Worm (Caenorhabditis elegans) whole organism, L3 larva: ENCODE data around the gene sru-2.

Source experiments
- ama-1 ChIP-seq: fragments of 150-350 bp; optimal IDR thresholded peaks from 2 replicates; lab custom pipeline; 2018
- ceh-16 ChIP-seq: sonication (generic microtip); optimal IDR thresholded peaks from 2 replicates; lab custom pipeline; 2017; ENCODE audit warnings: missing biosample characterization, missing genetic modification characterization
- ceh-9 ChIP-seq: sonication (generic microtip); optimal IDR thresholded peaks from 2 replicates; lab custom pipeline; 2018; ENCODE audit warnings: missing biosample characterization, missing genetic modification characterization
- daf-12 ChIP-seq: fragments of 150-350 bp; optimal IDR thresholded peaks from 2 replicates; lab custom pipeline; 2014; ENCODE audit warnings: missing biosample characterization, missing genetic modification reagents, missing genetic modification characterization
- egl-27 ChIP-seq: sonication (generic microtip); optimal IDR thresholded peaks from 4 replicates; lab custom pipeline; 2017; ENCODE audit warnings: missing biosample characterization, missing genetic modification reagents, missing genetic modification characterization
- egl-5 ChIP-seq: fragments of 150-350 bp; optimal IDR thresholded peaks from 2 replicates; lab custom pipeline; 2017; ENCODE audit warnings: missing biosample characterization, missing genetic modification reagents, missing genetic modification characterization, inconsistent platforms
- elt-1 ChIP-seq: fragments of 150-350 bp; optimal IDR thresholded peaks from 2 replicates; lab custom pipeline; 2014; ENCODE audit warnings: missing biosample characterization, missing genetic modification characterization
- elt-2 ChIP-seq: sonication (generic microtip); optimal IDR thresholded peaks from 2 replicates; lab custom pipeline; 2016; ENCODE audit warnings: missing genetic modification reagents, mild to moderate bottlenecking, missing genetic modification characterization, missing compliant biosample characterization
- elt-3 ChIP-seq, 3 experiments: fragments of 150-350 bp in 1 of 3; sonication (generic microtip) in 2 of 3; optimal IDR thresholded peaks; 2 replicates in 2 of 3; 4 replicates in 1 of 3; lab custom pipeline; 2014 to 2017; ENCODE audit warnings: missing biosample characterization in 3 of 3, missing genetic modification characterization in 3 of 3
- eor-1 ChIP-seq, 2 experiments: fragments of 150-350 bp; optimal IDR thresholded peaks; 2 replicates each; lab custom pipeline; 2014 to 2018; ENCODE audit warnings: missing biosample characterization in 2 of 2, missing genetic modification characterization in 2 of 2
- fkh-10 ChIP-seq: sonication (generic microtip); optimal IDR thresholded peaks from 2 replicates; lab custom pipeline; 2017; ENCODE audit warnings: missing biosample characterization, missing genetic modification reagents, missing genetic modification characterization
- fos-1 ChIP-seq: fragments of 150-350 bp; optimal IDR thresholded peaks from 2 replicates; lab custom pipeline; 2014; ENCODE audit warnings: missing biosample characterization, missing genetic modification characterization
- hmg-11 ChIP-seq: sonication (generic microtip); optimal IDR thresholded peaks from 2 replicates; lab custom pipeline; 2016; ENCODE audit warnings: missing genetic modification characterization, missing compliant biosample characterization
- jun-1 ChIP-seq: fragments of 150-350 bp; optimal IDR thresholded peaks from 2 replicates; lab custom pipeline; 2014; ENCODE audit warnings: missing biosample characterization, missing genetic modification reagents, missing genetic modification characterization
- lin-15B ChIP-seq: fragments of 150-350 bp; optimal IDR thresholded peaks from 2 replicates; lab custom pipeline; 2014; ENCODE audit warnings: missing biosample characterization, missing genetic modification characterization
- lsy-12 ChIP-seq: sonication (generic microtip); optimal IDR thresholded peaks from 2 replicates; lab custom pipeline; 2016; ENCODE audit warnings: mild to moderate bottlenecking, missing genetic modification characterization, missing compliant biosample characterization
- mdl-1 ChIP-seq: fragments of 150-350 bp; optimal IDR thresholded peaks from 2 replicates; lab custom pipeline; 2014; ENCODE audit warnings: missing biosample characterization, missing genetic modification characterization
- mml-1 ChIP-seq: fragments of 150-350 bp; sonication (generic microtip); optimal IDR thresholded peaks from 3 replicates; lab custom pipeline; 2014; ENCODE audit warnings: missing biosample characterization, missing genetic modification characterization
- nfya-1 ChIP-seq: sonication (generic microtip); optimal IDR thresholded peaks from 2 replicates; lab custom pipeline; 2017; ENCODE audit warnings: missing genetic modification characterization, mild to moderate bottlenecking, missing compliant biosample characterization, antibody characterized with exemption, moderate library complexity; ENCODE audit not compliant: insufficient read depth
- nhr-11 ChIP-seq: fragments of 150-350 bp; optimal IDR thresholded peaks from 2 replicates; lab custom pipeline; 2014; ENCODE audit warnings: missing biosample characterization, missing genetic modification characterization
- nhr-12 ChIP-seq: fragments of 150-350 bp; optimal IDR thresholded peaks from 2 replicates; lab custom pipeline; 2014; ENCODE audit warnings: missing biosample characterization, missing genetic modification characterization
- nhr-23 ChIP-seq: fragments of 150-350 bp; optimal IDR thresholded peaks from 2 replicates; lab custom pipeline; 2014; ENCODE audit warnings: missing biosample characterization, missing genetic modification reagents, missing genetic modification characterization
- nhr-25 ChIP-seq: sonication (generic microtip); optimal IDR thresholded peaks from 2 replicates; lab custom pipeline; 2017; ENCODE audit warnings: missing biosample characterization, missing genetic modification characterization
- nhr-43 ChIP-seq: sonication (generic microtip); optimal IDR thresholded peaks from 2 replicates; lab custom pipeline; 2016; ENCODE audit warnings: mild to moderate bottlenecking, missing genetic modification characterization, missing compliant biosample characterization; ENCODE audit not compliant: poor library complexity, severe bottlenecking
- nhr-67 ChIP-seq: fragments of 150-350 bp; optimal IDR thresholded peaks from 2 replicates; lab custom pipeline; 2014; ENCODE audit warnings: missing biosample characterization, missing genetic modification characterization
- nhr-77 ChIP-seq: fragments of 150-350 bp; optimal IDR thresholded peaks from 2 replicates; lab custom pipeline; 2014; ENCODE audit warnings: missing biosample characterization, missing genetic modification characterization
- pha-4 ChIP-seq: fragments of 150-350 bp; optimal IDR thresholded peaks from 2 replicates; lab custom pipeline; 2014; ENCODE audit warnings: missing biosample characterization, missing genetic modification reagents, missing genetic modification characterization
- pqm-1 ChIP-seq: fragments of 150-350 bp; optimal IDR thresholded peaks from 2 replicates; lab custom pipeline; 2017; ENCODE audit warnings: missing biosample characterization, missing genetic modification characterization, inconsistent platforms
- sea-2 ChIP-seq: fragments of 150-350 bp; sonication (generic microtip); optimal IDR thresholded peaks from 4 replicates; lab custom pipeline; 2014; ENCODE audit warnings: missing biosample characterization, missing genetic modification reagents, missing genetic modification characterization
- snpc-4 ChIP-seq: fragments of 150-350 bp; optimal IDR thresholded peaks from 2 replicates; lab custom pipeline; 2014; ENCODE audit warnings: missing biosample characterization, missing genetic modification characterization
- tbx-2 ChIP-seq: sonication (generic microtip); optimal IDR thresholded peaks from 2 replicates; lab custom pipeline; 2016; ENCODE audit warnings: mild to moderate bottlenecking, missing genetic modification characterization, missing compliant biosample characterization
- unc-39 ChIP-seq: sonication (generic microtip); optimal IDR thresholded peaks from 4 replicates; lab custom pipeline; 2017; ENCODE audit warnings: missing biosample characterization, missing genetic modification characterization
- unc-62 ChIP-seq: fragments of 150-350 bp; sonication (generic microtip); optimal IDR thresholded peaks from 4 replicates; lab custom pipeline; 2014; ENCODE audit warnings: missing biosample characterization, missing genetic modification reagents, missing genetic modification characterization
- ztf-11 ChIP-seq: fragments of 150-350 bp; optimal IDR thresholded peaks from 2 replicates; lab custom pipeline; 2014; ENCODE audit warnings: missing biosample characterization, missing genetic modification characterization

sru-2 gene

DNA sequence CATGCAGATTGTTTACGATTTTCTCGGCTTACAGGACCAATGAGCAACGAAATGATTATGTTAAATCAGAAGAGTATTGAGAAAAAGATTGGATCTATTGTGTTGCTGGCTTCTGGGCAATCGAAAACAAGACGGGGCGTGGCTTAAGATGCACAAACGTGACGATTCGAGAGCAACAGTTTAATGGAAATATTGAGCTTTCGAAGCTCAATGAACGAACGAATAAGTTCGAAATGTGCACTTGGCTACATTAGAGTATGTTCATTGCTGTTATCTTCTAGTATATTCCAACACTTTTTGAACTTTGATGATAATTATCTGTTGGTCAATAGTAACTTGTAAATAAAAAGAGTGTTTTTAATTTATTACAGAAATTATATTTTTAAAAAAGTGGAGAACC, 40.7 kb upstream of the sru-2 start, which contains the start of gene hsp-12.3:
TSS of gene hsp-12.3 (minus strand) at position 101 of the 400 bp plus-strand sequence.
- TF ChIP-seq unc-62: no peak
- no peak for TF ChIP-seq mml-1 (tag; lab: Kevin White, UChicago)
- no peak for TF ChIP-seq egl-27 (tag; lab: Kevin White, UChicago)
- no peak for TF ChIP-seq nhr-67 (tag; lab: Kevin White, UChicago)
- no peak for TF ChIP-seq tbx-2 (tag; lab: Kevin White, UChicago)
- no peak for TF ChIP-seq jun-1 (tag; lab: Kevin White, UChicago)
- TF ChIP-seq fkh-10 (GFP tag; lab: Kevin White, UChicago): no peak
- no peak for TF ChIP-seq eor-1 (tag; optimal IDR thresholded peaks at IDR 0.05; lab: Kevin White, UChicago)

DNA sequence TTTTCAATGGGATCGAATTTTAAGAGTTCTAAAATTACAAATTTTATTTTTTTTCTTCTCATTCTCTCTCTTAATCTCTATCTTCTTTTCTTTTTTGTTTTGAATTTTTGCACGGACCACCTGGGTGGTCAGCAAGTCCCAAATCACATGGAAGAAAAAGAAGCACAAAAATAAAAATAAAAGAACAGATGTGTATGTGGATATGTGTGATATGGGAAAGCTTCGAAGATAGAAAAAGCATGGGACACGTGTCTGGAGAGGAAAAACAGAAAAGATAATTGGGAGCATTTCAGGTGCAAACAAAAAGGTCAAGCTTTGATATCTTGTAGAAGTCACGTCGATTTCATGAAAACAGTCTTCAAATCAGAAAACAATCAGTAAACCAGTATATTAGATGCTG, 38.9 kb upstream of the sru-2 start, which contains the start of gene hsp-12.6:
TSS of gene hsp-12.6 (minus strand) at position 20 of the 400 bp plus-strand sequence.
- TF ChIP-seq lsy-12 (no peak), fos-1 (no peak), ztf-11 (no peak), eor-1 (tag; optimal IDR thresholded peaks at IDR 0.05; lab: Kevin White, UChicago) (no peak), nhr-25 (tag; lab: Kevin White, UChicago) (no peak), nhr-23 (tag; lab: Kevin White, UChicago) (no peak), mml-1 (tag; lab: Kevin White, UChicago) (no peak), ceh-9 (tag; lab: Kevin White, UChicago) (no peak), nhr-43 (tag; lab: Kevin White, UChicago) (no peak), elt-3 (tag; optimal IDR thresholded peaks at IDR 0.05; lab: Kevin White, UChicago) (no peak), ama-1 (no peak), nhr-11 (tag; lab: Kevin White, UChicago) (no peak), nfya-1 (tag; lab: Kevin White, UChicago) (no peak), nhr-77 (tag; lab: Kevin White, UChicago) (no peak), unc-39 (no peak), daf-12 (tag; lab: Kevin White, UChicago) (no peak), elt-1 (no peak)

ce11 chrIV:9450375-9450774, 35.7 kb upstream of the sru-2 start, which contains the start of gene cpin-1:
cpin-1 (plus strand) TSS chrIV:9450675.
- TF ChIP-seq nhr-25 (tag; lab: Kevin White, UChicago): peak; percentile 3
- TF ChIP-seq egl-5 (tag; lab: Kevin White, UChicago): no peak

DNA sequence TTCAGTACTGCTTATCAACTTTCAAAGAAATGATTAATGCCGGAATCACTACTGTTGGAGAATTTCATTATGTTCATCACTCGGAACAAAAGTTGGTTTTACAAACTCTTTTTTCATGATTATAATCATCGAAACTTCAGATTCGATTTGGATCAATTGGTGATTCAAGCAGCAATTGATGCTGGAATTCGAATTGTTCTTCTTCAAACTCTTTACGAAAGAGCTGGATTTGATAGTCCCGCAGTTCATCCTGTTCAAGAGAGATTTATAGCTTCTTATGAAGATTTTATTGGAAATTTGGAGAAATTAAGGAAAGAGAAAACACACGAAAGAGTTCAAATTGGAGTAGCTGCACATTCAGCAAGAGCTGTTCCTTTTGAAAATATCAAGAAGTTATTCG, 34.3 kb upstream of the sru-2 start:
- TF ChIP-seq egl-5 (tag; lab: Kevin White, UChicago) (no peak), nhr-67 (tag; lab: Kevin White, UChicago) (no peak), nhr-11 (tag; lab: Kevin White, UChicago) (no peak), unc-39 (no peak), sea-2 (GFP tag; lab: Kevin White, UChicago) (no peak), pqm-1 (tag; lab: Kevin White, UChicago) (no peak)

- TF ChIP-seq mdl-1 (tag; lab: Kevin White, UChicago): no peak
- TF ChIP-seq unc-62: no peak
- no peak for TF ChIP-seq fkh-10 (GFP tag; lab: Kevin White, UChicago)
- no peak for TF ChIP-seq ceh-16
- TF ChIP-seq sea-2 (GFP tag; lab: Kevin White, UChicago): no peak
- TF ChIP-seq snpc-4 (tag; lab: Kevin White, UChicago): no peak
- TF ChIP-seq pha-4 (tag; lab: Kevin White, UChicago): no peak
- no peak for TF ChIP-seq lin-15B
- TF ChIP-seq nhr-11 (tag; lab: Kevin White, UChicago): no peak
- TF ChIP-seq ama-1: no peak
- no peak for TF ChIP-seq nhr-12
- no peak for TF ChIP-seq hmg-11 (tag; lab: Kevin White, UChicago)
- TF ChIP-seq elt-2 (tag; lab: Kevin White, UChicago): no peak
- TF ChIP-seq, all 47 proteins: peak for 0
Measured at ce11 chrIV:9457400-9457799, 28.7 kb upstream of the sru-2 start, which contains the start of gene cutl-17. cutl-17 (minus strand) TSS chrIV:9457500.
